Fruit fly (Drosophila melanogaster) whole organism, embryonic: ENCODE data around the gene CG13894.

Experiments
- Atf-2 ChIP-seq: fragments of 200-800 bp; sonication (Bioruptor generic); optimal IDR thresholded peaks from 2 replicates; lab custom pipeline; 2016; ENCODE audit warnings: missing biosample characterization, missing genetic modification characterization
- CG10267 ChIP-seq: fragments of 200-800 bp; sonication (Bioruptor generic); optimal IDR thresholded peaks from 2 replicates; lab custom pipeline; 2018; ENCODE audit warnings: missing biosample characterization, mild to moderate bottlenecking, missing genetic modification characterization, moderate library complexity
- CG10462 ChIP-seq: fragments of 200-800 bp; sonication (Bioruptor generic); optimal IDR thresholded peaks from 2 replicates; lab custom pipeline; 2016; ENCODE audit warnings: missing biosample characterization, missing genetic modification characterization
- CG1233 ChIP-seq: fragments of 200-800 bp; sonication (Bioruptor generic); optimal IDR thresholded peaks from 4 replicates; lab custom pipeline; 2018; ENCODE audit warnings: missing biosample characterization, mild to moderate bottlenecking, missing genetic modification characterization
- CG12769 ChIP-seq: fragments of 200-800 bp; sonication (Bioruptor generic); optimal IDR thresholded peaks from 2 replicates; lab custom pipeline; 2019; ENCODE audit warnings: missing biosample characterization, mild to moderate bottlenecking, missing genetic modification characterization, moderate library complexity
- CG13287 ChIP-seq: fragments of 200-800 bp; sonication (Bioruptor generic); IDR thresholded peaks from 2 replicates; pipeline ENCODE4 v1.3.6; 2022; ENCODE audit warnings: missing biosample characterization, missing genetic modification characterization; ENCODE audit not compliant: partially characterized antibody
- CG13296 ChIP-seq: fragments of 200-800 bp; sonication (Bioruptor generic); optimal IDR thresholded peaks from 3 replicates; lab custom pipeline; 2018; ENCODE audit warnings: missing biosample characterization, mild to moderate bottlenecking, missing genetic modification characterization
- CG13775 ChIP-seq: fragments of 200-800 bp; sonication (Bioruptor generic); optimal IDR thresholded peaks from 3 replicates; lab custom pipeline; 2017; ENCODE audit warnings: missing biosample characterization, mild to moderate bottlenecking, missing genetic modification characterization
- CG15011 ChIP-seq: fragments of 200-800 bp; sonication (Bioruptor generic); optimal IDR thresholded peaks from 3 replicates; lab custom pipeline; 2018; ENCODE audit warnings: missing biosample characterization, mild to moderate bottlenecking, missing genetic modification characterization
- CG15479 ChIP-seq: fragments of 200-800 bp; sonication (Bioruptor generic); optimal IDR thresholded peaks from 3 replicates; lab custom pipeline; 2019; ENCODE audit warnings: missing biosample characterization, mild to moderate bottlenecking, missing genetic modification characterization, moderate library complexity
- CG1602 ChIP-seq: fragments of 200-800 bp; sonication (Bioruptor generic); optimal IDR thresholded peaks from 3 replicates; lab custom pipeline; 2016; ENCODE audit warnings: missing biosample characterization, missing genetic modification characterization
- CG2678 ChIP-seq: fragments of 200-800 bp; sonication (Bioruptor generic); optimal IDR thresholded peaks from 3 replicates; lab custom pipeline; 2019; ENCODE audit warnings: missing biosample characterization, mild to moderate bottlenecking, missing genetic modification characterization, moderate library complexity
- CG32532 ChIP-seq: fragments of 200-800 bp; sonication (Bioruptor generic); IDR thresholded peaks from 2 replicates; pipeline ENCODE4 v1.3.6; 2022; ENCODE audit warnings: missing biosample characterization, missing genetic modification characterization
- CG3407 ChIP-seq: fragments of 200-800 bp; sonication (Bioruptor generic); optimal IDR thresholded peaks from 2 replicates; lab custom pipeline; 2018; ENCODE audit warnings: missing biosample characterization, mild to moderate bottlenecking, missing genetic modification characterization
- CG3838 ChIP-seq: fragments of 200-800 bp; sonication (Bioruptor generic); optimal IDR thresholded peaks from 3 replicates; lab custom pipeline; 2016; ENCODE audit warnings: missing biosample characterization, missing genetic modification characterization
- CG6791 ChIP-seq: fragments of 200-800 bp; sonication (Bioruptor generic); IDR thresholded peaks from 3 replicates; pipeline ENCODE4 v1.3.6; 2022; ENCODE audit warnings: missing biosample characterization, missing genetic modification characterization; ENCODE audit not compliant: partially characterized antibody
- CrebB ChIP-seq: fragments of 200-800 bp; sonication (Bioruptor generic); optimal IDR thresholded peaks from 3 replicates; lab custom pipeline; 2018; ENCODE audit warnings: missing biosample characterization, mild to moderate bottlenecking, missing genetic modification characterization
- D19B ChIP-seq: fragments of 200-800 bp; sonication (Bioruptor generic); optimal IDR thresholded peaks from 2 replicates; lab custom pipeline; 2017; ENCODE audit warnings: missing biosample characterization, mild to moderate bottlenecking, missing genetic modification characterization
- Eip74EF ChIP-seq, 2 experiments: fragments of 200-800 bp in 1 of 2; fragments of >200 bp in 1 of 2; sonication (Bioruptor generic) in 1 of 2; optimal IDR thresholded peaks; 2 replicates each; lab custom pipeline; 2017 to 2019; ENCODE audit warnings: missing biosample characterization in 2 of 2, missing genetic modification characterization in 2 of 2, mild to moderate bottlenecking in 1 of 2, moderate library complexity in 1 of 2
- HLH4C ChIP-seq: fragments of 200-800 bp; sonication (Bioruptor generic); IDR thresholded peaks from 3 replicates; pipeline ENCODE4 v1.3.6; 2022; ENCODE audit warnings: missing biosample characterization, missing genetic modification characterization; ENCODE audit not compliant: partially characterized antibody
- HmgZ ChIP-seq: fragments of 200-800 bp; sonication (Bioruptor generic); optimal IDR thresholded peaks from 2 replicates; lab custom pipeline; 2018; ENCODE audit warnings: missing biosample characterization, mild to moderate bottlenecking, missing genetic modification characterization
- Hr78 ChIP-seq, 2 experiments: fragments of 200-800 bp in 1 of 2; fragments of >200 bp in 1 of 2; sonication (Bioruptor generic) in 1 of 2; optimal IDR thresholded peaks; 2 replicates each; lab custom pipeline; 2017 to 2019; ENCODE audit warnings: missing biosample characterization in 2 of 2, missing genetic modification characterization in 2 of 2, mild to moderate bottlenecking in 1 of 2, moderate library complexity in 1 of 2
- MTF-1 ChIP-seq: fragments of 200-800 bp; sonication (Bioruptor generic); optimal IDR thresholded peaks from 2 replicates; lab custom pipeline; 2018; ENCODE audit warnings: missing biosample characterization, mild to moderate bottlenecking, missing genetic modification characterization, borderline replicate concordance
- Med ChIP-seq: fragments of 200-800 bp; sonication (Bioruptor generic); peaks from one replicate; lab custom pipeline; 2016; ENCODE audit warnings: missing biosample characterization, missing genetic modification characterization, mild to moderate bottlenecking, inconsistent platforms, moderate library complexity
- Meics ChIP-seq: fragments of 200-800 bp; sonication (Bioruptor generic); optimal IDR thresholded peaks from 2 replicates; lab custom pipeline; 2017; ENCODE audit warnings: missing biosample characterization, mild to moderate bottlenecking, missing genetic modification characterization
- NC2β ChIP-seq: fragments of 200-800 bp; sonication (Bioruptor generic); optimal IDR thresholded peaks from 2 replicates; lab custom pipeline; 2016; ENCODE audit warnings: missing biosample characterization, missing genetic modification characterization
- Neu2 ChIP-seq: fragments of 200-800 bp; sonication (Bioruptor generic); optimal IDR thresholded peaks from 3 replicates; lab custom pipeline; 2016; ENCODE audit warnings: missing biosample characterization, missing genetic modification characterization, borderline replicate concordance
- Nf-YC ChIP-seq: fragments of 200-800 bp; optimal IDR thresholded peaks from 3 replicates; lab custom pipeline; 2019; ENCODE audit warnings: missing biosample characterization, mild to moderate bottlenecking, missing genetic modification characterization, moderate library complexity
- Rfx ChIP-seq: fragments of 200-800 bp; sonication (Bioruptor generic); IDR thresholded peaks from 2 replicates; pipeline ENCODE4 v1.3.6; 2022; ENCODE audit warnings: missing biosample characterization, missing genetic modification characterization
- Sry-δ ChIP-seq: fragments of 200-800 bp; sonication (Bioruptor generic); optimal IDR thresholded peaks from 2 replicates; lab custom pipeline; 2016; ENCODE audit warnings: missing biosample characterization, missing genetic modification characterization
- Taf1 ChIP-seq: fragments of 200-800 bp; sonication (Bioruptor generic); IDR thresholded peaks from 2 replicates; pipeline ENCODE4 v1.3.6; 2022; ENCODE audit warnings: missing biosample characterization, missing genetic modification characterization
- Trl ChIP-seq, 3 experiments: fragments of >200 bp in 2 of 3; fragments of 200-800 bp in 1 of 3; sonication (Bioruptor generic) in 1 of 3; optimal IDR thresholded peaks; 2 replicates in 1 of 3; 3 replicates in 2 of 3; lab custom pipeline; 2016 to 2017; ENCODE audit warnings: missing biosample characterization in 1 of 3, missing genetic modification characterization in 1 of 3
- Xbp1 ChIP-seq: fragments of 200-800 bp; sonication (Bioruptor generic); optimal IDR thresholded peaks from 3 replicates; lab custom pipeline; 2016; ENCODE audit warnings: missing biosample characterization, mild to moderate bottlenecking, missing genetic modification characterization
- Xrp1 ChIP-seq: fragments of 200-800 bp; sonication (Bioruptor generic); IDR thresholded peaks from 2 replicates; pipeline ENCODE4 v1.3.6; 2022; ENCODE audit warnings: missing biosample characterization, missing genetic modification characterization
- ab ChIP-seq: fragments of 200-800 bp; sonication (Bioruptor generic); optimal IDR thresholded peaks from 2 replicates; lab custom pipeline; 2016; ENCODE audit warnings: missing biosample characterization, missing genetic modification characterization
- bbx ChIP-seq: fragments of 200-800 bp; sonication (Bioruptor generic); IDR thresholded peaks from 2 replicates; pipeline ENCODE4 v1.3.6; 2022; ENCODE audit warnings: missing biosample characterization, missing genetic modification characterization; ENCODE audit not compliant: partially characterized antibody
- btn ChIP-seq: fragments of 200-800 bp; sonication (Bioruptor generic); optimal IDR thresholded peaks from 2 replicates; lab custom pipeline; 2016; ENCODE audit warnings: missing biosample characterization, missing genetic modification characterization
- chm ChIP-seq: fragments of 200-800 bp; sonication (Bioruptor generic); IDR thresholded peaks from 2 replicates; pipeline ENCODE4 v1.3.6; 2022; ENCODE audit warnings: missing biosample characterization, missing genetic modification characterization
- dan ChIP-seq: fragments of 200-800 bp; sonication (Bioruptor generic); IDR thresholded peaks from 2 replicates; pipeline ENCODE4 v1.3.6; 2022; ENCODE audit warnings: missing biosample characterization, missing genetic modification characterization
- fd64A ChIP-seq: fragments of 200-800 bp; sonication (Bioruptor generic); optimal IDR thresholded peaks from 3 replicates; lab custom pipeline; 2018; ENCODE audit warnings: missing biosample characterization, mild to moderate bottlenecking, missing genetic modification characterization
- gem ChIP-seq: fragments of 200-800 bp; sonication (Bioruptor generic); optimal IDR thresholded peaks from 2 replicates; lab custom pipeline; 2019; ENCODE audit warnings: missing biosample characterization, mild to moderate bottlenecking, missing genetic modification characterization, moderate library complexity
- gsb ChIP-seq: fragments of 200-800 bp; sonication (Bioruptor generic); IDR thresholded peaks from 2 replicates; pipeline ENCODE4 v1.3.6; 2022; ENCODE audit warnings: missing biosample characterization, missing genetic modification characterization
- ind ChIP-seq: fragments of 200-800 bp; sonication (Bioruptor generic); optimal IDR thresholded peaks from 3 replicates; lab custom pipeline; 2016; ENCODE audit warnings: missing biosample characterization, missing genetic modification characterization
- otp ChIP-seq: fragments of 200-800 bp; sonication (Bioruptor generic); IDR thresholded peaks from 3 replicates; pipeline ENCODE4, ENCODE4 v1.3.6; 2022; ENCODE audit warnings: missing biosample characterization, missing genetic modification characterization
- pum ChIP-seq: fragments of 200-800 bp; sonication (Bioruptor generic); optimal IDR thresholded peaks from 2 replicates; lab custom pipeline; 2016; ENCODE audit warnings: missing biosample characterization, missing genetic modification characterization
- pzg ChIP-seq: fragments of 200-800 bp; sonication (Bioruptor generic); optimal IDR thresholded peaks from 3 replicates; lab custom pipeline; 2018; ENCODE audit warnings: missing biosample characterization, mild to moderate bottlenecking, missing genetic modification characterization, moderate library complexity
- rib ChIP-seq: fragments of 200-800 bp; sonication (Bioruptor generic); IDR thresholded peaks from 2 replicates; pipeline ENCODE4 v1.3.6; 2022; ENCODE audit warnings: missing biosample characterization, missing genetic modification characterization
- sr ChIP-seq: fragments of 200-800 bp; sonication (Bioruptor generic); IDR thresholded peaks from 3 replicates; pipeline ENCODE4 v1.3.6; 2022; ENCODE audit warnings: missing biosample characterization, missing genetic modification characterization
- tna ChIP-seq: fragments of 200-800 bp; sonication (Bioruptor generic); IDR thresholded peaks from 2 replicates; pipeline ENCODE4 v1.3.6; 2022; ENCODE audit warnings: missing biosample characterization, missing genetic modification characterization; ENCODE audit not compliant: partially characterized antibody

CG13894 gene

dm6 chr3L:707992-708489 lies 9.1 kb upstream of the CG13894 start, which contains the start of gene CG13895 (continued):
- TF ChIP-seq bbx (GFP tag; lab: Robert Waterston, UW) (0 out of 2 replicates have a peak, but pooled peaks have one; percentile 19), Meics (GFP tag; lab: Kevin White, UChicago) (no peak), CrebB (tag; lab: Kevin White, UChicago) (no peak), Xrp1 (GFP tag; lab: Robert Waterston, UW) (peak; percentile 33; the same call in 1 of the 2 replicates), btn (GFP tag; lab: Kevin White, UChicago) (no peak), Sry-δ (GFP tag; lab: Kevin White, UChicago) (no peak), Rfx (no peak), CG10267 (no peak), Taf1 (no peak), CG12769 (peak; percentile 28), Neu2 (GFP tag; lab: Kevin White, UChicago) (no peak), Nf-YC (tag; lab: Kevin White, UChicago) (peak; percentile 13), sr (no peak), tna (GFP tag; lab: Robert Waterston, UW) (no peak), HmgZ (tag; lab: Kevin White, UChicago) (no peak), gsb (GFP tag; lab: Robert Waterston, UW) (no peak), CG3407 (no peak), CG6791 (GFP tag; lab: Robert Waterston, UW) (peak; percentile 72; the same call in 1 of the 3 replicates), pum (no peak), Xbp1 (GFP tag; lab: Kevin White, UChicago) (no peak), ind (GFP tag; lab: Kevin White, UChicago) (no peak), CG13775 (GFP tag; lab: Kevin White, UChicago) (no peak), ab (GFP tag; lab: Kevin White, UChicago) (no peak), pzg (GFP tag; lab: Kevin White, UChicago) (no peak), Eip74EF (GFP tag; optimal IDR thresholded peaks at IDR 0.05; lab: Kevin White, UChicago) (peak in 1 of 2 experiments; percentile 63), CG1233 (peak; percentile 39), otp (GFP tag; lab: Robert Waterston, UW) (no peak), NC2β (GFP tag; lab: Kevin White, UChicago) (no peak), gem (tag; lab: Kevin White, UChicago) (peak; percentile 71), D19B (GFP tag; lab: Kevin White, UChicago) (no peak), Trl (optimal IDR thresholded peaks at IDR 0.05; lab: Kevin White, UChicago) (peak; percentile 85 to 87), Trl (GFP tag; optimal IDR thresholded peaks at IDR 0.05; lab: Kevin White, UChicago) (peak; percentile 18), HLH4C (GFP tag; lab: Robert Waterston, UW) (no peak), CG13287 (GFP tag; lab: Robert Waterston, UW) (peak; percentile 46; the same call in 1 of the 2 replicates), CG15011 (GFP tag; lab: Kevin White, UChicago) (no peak), CG1602 (no peak), CG32532 (GFP tag; lab: Robert Waterston, UW) (no peak), Med (GFP tag; lab: Kevin White, UChicago) (peak; percentile 82), MTF-1 (GFP tag; lab: Kevin White, UChicago) (no peak), Atf-2 (GFP tag; lab: Kevin White, UChicago) (no peak), chm (0 out of 2 replicates have a peak, but pooled peaks have one; percentile 6), CG15479 (no peak), fd64A (no peak), Hr78 (GFP tag; optimal IDR thresholded peaks at IDR 0.05; lab: Kevin White, UChicago) (no peak), rib (peak; percentile 14; the same call in 1 of the 2 replicates), dan (GFP tag; lab: Robert Waterston, UW) (no peak), CG3838 (GFP tag; lab: Kevin White, UChicago) (no peak), CG2678 (peak; percentile 26), CG10462 (GFP tag; lab: Kevin White, UChicago) (no peak), CG13296 (GFP tag; lab: Kevin White, UChicago) (peak; percentile 2)
